Worm (Caenorhabditis elegans): ENCODE data around the gene mex-5.
A peak's percentile ranks its signal among the peaks of the same experiment; 100 is the strongest.

Gene mex-5

ce11 chrIV:13356005-13356404, 2.5 kb downstream of the mex-5 start:
- no peak for TF ChIP-seq madf-10 (tag; optimal IDR thresholded peaks at IDR 0.05)
- TF ChIP-seq ceh-58 (GFP tag; IDR thresholded peaks at IDR 0.05): 0 out of 2 replicates have a peak, but pooled peaks have one; percentile 30
- TF ChIP-seq B0336.3 (GFP tag; IDR thresholded peaks at IDR 0.05): peak; percentile 57; the same call in 1 of the 2 replicates
- 0 out of 2 replicates have a peak, but pooled peaks have one; percentile 45 for TF ChIP-seq pbrm-1 (GFP tag; IDR thresholded peaks at IDR 0.05)
- peak; percentile 24; the same call in 1 of the 2 replicates for TF ChIP-seq rcor-1 (GFP tag; IDR thresholded peaks at IDR 0.05)
- peak; percentile 58; the same call in 1 of the 2 replicates for TF ChIP-seq cebp-2 (GFP tag; IDR thresholded peaks at IDR 0.05)
- TF ChIP-seq lsl-1 (GFP tag; optimal IDR thresholded peaks at IDR 0.05): peak; percentile 4
- peak; percentile 74 for TF ChIP-seq attf-6 (GFP tag; IDR thresholded peaks at IDR 0.05)
- TF ChIP-seq him-1 (tag; optimal IDR thresholded peaks at IDR 0.05): peak; percentile 58
- TF ChIP-seq ama-1 (optimal IDR thresholded peaks at IDR 0.05): no peak
- TF ChIP-seq ama-1 (GFP tag; optimal IDR thresholded peaks at IDR 0.05): peak in 1 of 2 experiments; percentile 21
- no peak for TF ChIP-seq K12H6.12 (tag; optimal IDR thresholded peaks at IDR 0.05)
- TF ChIP-seq F52B5.7 (tag; optimal IDR thresholded peaks at IDR 0.05): peak; percentile 15
- 0 out of 2 replicates have a peak, but pooled peaks have one; percentile 8 for TF ChIP-seq F33H1.4 (GFP tag; IDR thresholded peaks at IDR 0.05)
- TF ChIP-seq madf-3 (GFP tag; IDR thresholded peaks at IDR 0.05): 0 out of 2 replicates have a peak, but pooled peaks have one; percentile 57
- peak; percentile 63 for TF ChIP-seq hsf-1 (GFP tag; IDR thresholded peaks at IDR 0.05)
- no peak for TF ChIP-seq mes-4 (tag; optimal IDR thresholded peaks at IDR 0.05)
- TF ChIP-seq snpc-4 (GFP tag; optimal IDR thresholded peaks at IDR 0.05): no peak
- TF ChIP-seq snpc-4 (tag; optimal IDR thresholded peaks at IDR 0.05): peak in 1 of 4 experiments; percentile 44
- peak; percentile 20 for TF ChIP-seq hrde-1 (tag; optimal IDR thresholded peaks at IDR 0.05; ENCODE audit: borderline replicate concordance)
- 0 out of 2 replicates have a peak, but pooled peaks have one; percentile 13 for TF ChIP-seq hmg-1.2 (GFP tag; IDR thresholded peaks at IDR 0.05)
- no peak for TF ChIP-seq let-526 (GFP tag; IDR thresholded peaks at IDR 0.05)
- TF ChIP-seq nhr-179 (tag; optimal IDR thresholded peaks at IDR 0.05): no peak
- no peak for TF ChIP-seq dox-1 (GFP tag; IDR thresholded peaks at IDR 0.05)

ce11 chrIV:13358488-13358887, 5.0 kb downstream of the mex-5 start, which contains the start of gene W02A2.8:
W02A2.8 (minus strand) TSS chrIV:13358588.
- TF ChIP-seq B0019.2 (GFP tag; conservative IDR thresholded peaks at IDR 0.05) (no peak), nhr-90 (tag; optimal IDR thresholded peaks at IDR 0.05) (no peak), ekl-4 (GFP tag; IDR thresholded peaks at IDR 0.05) (no peak), unc-62 (GFP tag; optimal IDR thresholded peaks at IDR 0.05) (no peak), lsy-27 (tag; optimal IDR thresholded peaks at IDR 0.05; ENCODE audit: borderline replicate concordance, insufficient read depth) (no peak), nfyb-1 (GFP tag; IDR thresholded peaks at IDR 0.05) (no peak), egl-18 (GFP tag; IDR thresholded peaks at IDR 0.05) (no peak), hlh-12 (tag; optimal IDR thresholded peaks at IDR 0.05) (no peak), ztf-22 (GFP tag; optimal IDR thresholded peaks at IDR 0.05) (no peak), F49E8.2 (tag; optimal IDR thresholded peaks at IDR 0.05; ENCODE audit: insufficient read depth) (no peak), F37B4.10 (GFP tag; IDR thresholded peaks at IDR 0.05) (no peak), efl-1 (GFP tag; optimal IDR thresholded peaks at IDR 0.05) (no peak), B0336.3 (GFP tag; IDR thresholded peaks at IDR 0.05) (no peak), Y56A3A.18 (GFP tag; IDR thresholded peaks at IDR 0.05) (no peak)

ce11 chrIV:13360144-13360543, 6.6 kb downstream of the mex-5 start, which contains the start of gene Y62E10A.3:
Y62E10A.3 (minus strand) TSS chrIV:13360244.
- no peak for TF ChIP-seq snpc-1.1 (tag; optimal IDR thresholded peaks at IDR 0.05; ENCODE audit: insufficient read depth)
